Fruit fly (Drosophila melanogaster) whole organism, embryonic: ENCODE measurements around the gene par-6.

Source experiments
- Bdp1 ChIP-seq: fragments of 200-800 bp; sonication (Bioruptor generic); optimal IDR thresholded peaks from 3 replicates; lab custom pipeline; 2016; ENCODE audit warnings: missing biosample characterization, missing genetic modification characterization
- Blimp-1 ChIP-seq: fragments of 200-800 bp; sonication (Bioruptor generic); optimal IDR thresholded peaks from 3 replicates; lab custom pipeline; 2018; ENCODE audit warnings: missing biosample characterization, missing genetic modification characterization, mild to moderate bottlenecking, moderate library complexity, missing genetic modification reagents
- CG10543 ChIP-seq: fragments of 200-800 bp; sonication (Bioruptor generic); optimal IDR thresholded peaks from 3 replicates; lab custom pipeline; 2017; ENCODE audit warnings: missing biosample characterization, mild to moderate bottlenecking, missing genetic modification characterization, moderate library complexity
- CG10959 ChIP-seq: fragments of 200-800 bp; sonication (Bioruptor generic); IDR thresholded peaks from 2 replicates; pipeline ENCODE4 v1.3.6; 2022; ENCODE audit warnings: missing biosample characterization, missing genetic modification characterization
- CG10979 ChIP-seq: fragments of 200-800 bp; sonication (Bioruptor generic); optimal IDR thresholded peaks from 2 replicates; lab custom pipeline; 2018; ENCODE audit warnings: missing biosample characterization, mild to moderate bottlenecking, missing genetic modification characterization, moderate library complexity
- CG11456 ChIP-seq: fragments of 200-800 bp; sonication (Bioruptor generic); IDR thresholded peaks from 3 replicates; pipeline ENCODE4 v1.3.6; 2022; ENCODE audit warnings: missing biosample characterization, missing genetic modification characterization
- CG11504 ChIP-seq: fragments of 200-800 bp; sonication (Bioruptor generic); optimal IDR thresholded peaks from 3 replicates; lab custom pipeline; 2019; ENCODE audit warnings: missing biosample characterization, mild to moderate bottlenecking, missing genetic modification characterization, moderate library complexity
- CG13424 ChIP-seq: fragments of 200-800 bp; sonication (Bioruptor generic); optimal IDR thresholded peaks from 2 replicates; lab custom pipeline; 2019; ENCODE audit warnings: missing biosample characterization, mild to moderate bottlenecking, missing genetic modification characterization, moderate library complexity
- CG1529 ChIP-seq: fragments of 200-800 bp; sonication (Bioruptor generic); optimal IDR thresholded peaks from 3 replicates; lab custom pipeline; 2018; ENCODE audit warnings: missing biosample characterization, missing genetic modification characterization
- CG1603 ChIP-seq: fragments of 200-800 bp; sonication (Bioruptor generic); optimal IDR thresholded peaks from 2 replicates; lab custom pipeline; 2019; ENCODE audit warnings: missing biosample characterization, mild to moderate bottlenecking, missing genetic modification characterization, moderate library complexity
- CG1792 ChIP-seq: fragments of 200-800 bp; sonication (Bioruptor generic); optimal IDR thresholded peaks from 2 replicates; lab custom pipeline; 2016; ENCODE audit warnings: missing biosample characterization, missing genetic modification characterization
- CG18619 ChIP-seq: fragments of 200-800 bp; sonication (Bioruptor generic); optimal IDR thresholded peaks from 3 replicates; lab custom pipeline; 2017; ENCODE audit warnings: missing biosample characterization, mild to moderate bottlenecking, missing genetic modification characterization
- CG30403 ChIP-seq: fragments of 200-800 bp; sonication (Bioruptor generic); optimal IDR thresholded peaks from 3 replicates; lab custom pipeline; 2016; ENCODE audit warnings: missing biosample characterization, missing genetic modification characterization
- CG30431 ChIP-seq: fragments of 200-800 bp; sonication (Bioruptor generic); optimal IDR thresholded peaks from 2 replicates; lab custom pipeline; 2017; ENCODE audit warnings: missing biosample characterization, missing genetic modification characterization
- CG32772 ChIP-seq: fragments of 200-800 bp; sonication (Bioruptor generic); IDR thresholded peaks from 2 replicates; pipeline ENCODE4 v1.3.6; 2022; ENCODE audit warnings: missing biosample characterization, missing genetic modification characterization
- CG6654 ChIP-seq: fragments of 200-800 bp; sonication (Bioruptor generic); optimal IDR thresholded peaks from 2 replicates; lab custom pipeline; 2017; ENCODE audit warnings: missing biosample characterization, mild to moderate bottlenecking, missing genetic modification characterization
- CG9437 ChIP-seq: fragments of 200-800 bp; sonication (Bioruptor generic); optimal IDR thresholded peaks from 2 replicates; lab custom pipeline; 2018; ENCODE audit warnings: missing biosample characterization, mild to moderate bottlenecking, missing genetic modification characterization
- D19A ChIP-seq: fragments of 200-800 bp; optimal IDR thresholded peaks from 3 replicates; lab custom pipeline; 2019; ENCODE audit warnings: missing biosample characterization, mild to moderate bottlenecking, missing genetic modification characterization, moderate library complexity
- Dip3 ChIP-seq: fragments of 200-800 bp; sonication (Bioruptor generic); optimal IDR thresholded peaks from 3 replicates; lab custom pipeline; 2016; ENCODE audit warnings: missing biosample characterization, missing genetic modification characterization
- Doc2 ChIP-seq: fragments of 200-800 bp; sonication (Bioruptor generic); IDR thresholded peaks from 2 replicates; pipeline ENCODE4 v1.3.6; 2022; ENCODE audit warnings: missing biosample characterization, missing genetic modification characterization
- Hr51 ChIP-seq, 2 experiments: fragments of 200-800 bp; sonication (Bioruptor generic); optimal IDR thresholded peaks; 2 replicates in 1 of 2; 3 replicates in 1 of 2; lab custom pipeline; 2016 to 2018; ENCODE audit warnings: missing biosample characterization in 2 of 2, missing genetic modification characterization in 2 of 2, mild to moderate bottlenecking in 1 of 2, moderate library complexity in 1 of 2
- NFAT ChIP-seq: fragments of 200-800 bp; sonication (Bioruptor generic); IDR thresholded peaks from 2 replicates; pipeline ENCODE4 v1.3.6; 2022; ENCODE audit warnings: missing biosample characterization, missing genetic modification characterization
- Oli ChIP-seq: fragments of 200-800 bp; sonication (Bioruptor generic); optimal IDR thresholded peaks from 2 replicates; lab custom pipeline; 2018; ENCODE audit warnings: missing biosample characterization, mild to moderate bottlenecking, missing genetic modification characterization, moderate library complexity
- Pdp1 ChIP-seq, 2 experiments: fragments of 200-800 bp; sonication (Bioruptor generic); optimal IDR thresholded peaks; 3 replicates each; lab custom pipeline; 2016; ENCODE audit warnings: missing biosample characterization in 2 of 2, missing genetic modification characterization in 2 of 2, mild to moderate bottlenecking in 1 of 2, moderate library complexity in 1 of 2
- Sox102F ChIP-seq: fragments of 200-800 bp; sonication (Bioruptor generic); optimal IDR thresholded peaks from 2 replicates; lab custom pipeline; 2018; ENCODE audit warnings: missing biosample characterization, mild to moderate bottlenecking, missing genetic modification characterization, moderate library complexity
- Spps ChIP-seq: fragments of 200-800 bp; sonication (Bioruptor generic); optimal IDR thresholded peaks from 2 replicates; lab custom pipeline; 2018; ENCODE audit warnings: missing biosample characterization, mild to moderate bottlenecking, missing genetic modification characterization
- TFAM ChIP-seq: fragments of 200-800 bp; sonication (Bioruptor generic); optimal IDR thresholded peaks from 2 replicates; lab custom pipeline; 2017; ENCODE audit warnings: missing biosample characterization, missing genetic modification characterization, inconsistent platforms
- ab ChIP-seq: fragments of 200-800 bp; sonication (Bioruptor generic); optimal IDR thresholded peaks from 2 replicates; lab custom pipeline; 2016; ENCODE audit warnings: missing biosample characterization, missing genetic modification characterization
- az2 ChIP-seq: fragments of 200-800 bp; sonication (Bioruptor generic); optimal IDR thresholded peaks from 3 replicates; lab custom pipeline; 2016; ENCODE audit warnings: missing biosample characterization, missing genetic modification characterization
- chinmo ChIP-seq: fragments of 200-800 bp; sonication (Bioruptor generic); IDR thresholded peaks from 4 replicates; pipeline ENCODE4 v1.3.6; 2022; ENCODE audit warnings: missing biosample characterization, missing genetic modification characterization; ENCODE audit not compliant: partially characterized antibody
- danr ChIP-seq: fragments of 200-800 bp; sonication (Bioruptor generic); IDR thresholded peaks from 2 replicates; pipeline ENCODE4 v1.3.6; 2022; ENCODE audit warnings: missing biosample characterization, missing genetic modification characterization
- dmrt99B ChIP-seq: fragments of 200-800 bp; sonication (Bioruptor generic); optimal IDR thresholded peaks from 2 replicates; lab custom pipeline; 2018; ENCODE audit warnings: missing biosample characterization, mild to moderate bottlenecking, missing genetic modification characterization, moderate library complexity
- fd64A ChIP-seq: fragments of 200-800 bp; sonication (Bioruptor generic); optimal IDR thresholded peaks from 3 replicates; lab custom pipeline; 2018; ENCODE audit warnings: missing biosample characterization, mild to moderate bottlenecking, missing genetic modification characterization
- grau ChIP-seq: fragments of 200-800 bp; optimal IDR thresholded peaks from 3 replicates; lab custom pipeline; 2019; ENCODE audit warnings: missing biosample characterization, mild to moderate bottlenecking, missing genetic modification characterization, moderate library complexity
- gro ChIP-seq: fragments of 200-800 bp; sonication (Bioruptor generic); optimal IDR thresholded peaks from 2 replicates; lab custom pipeline; 2016; ENCODE audit warnings: missing biosample characterization, missing genetic modification characterization
- gt ChIP-seq: fragments of 200-800 bp; sonication (Bioruptor generic); IDR thresholded peaks from 2 replicates; pipeline ENCODE4 v1.3.6; 2022; ENCODE audit warnings: missing biosample characterization, missing genetic modification characterization
- h ChIP-seq: fragments of >200 bp; optimal IDR thresholded peaks from 2 replicates; lab custom pipeline; 2017
- hbn ChIP-seq: fragments of 200-800 bp; sonication (Bioruptor generic); IDR thresholded peaks from 2 replicates; pipeline ENCODE4 v1.3.6; 2022; ENCODE audit warnings: missing biosample characterization, missing genetic modification characterization; ENCODE audit not compliant: partially characterized antibody
- jumu ChIP-seq: fragments of 200-800 bp; sonication (Bioruptor generic); optimal IDR thresholded peaks from 3 replicates; lab custom pipeline; 2016; ENCODE audit warnings: missing biosample characterization, missing genetic modification characterization
- klu ChIP-seq: fragments of 200-800 bp; sonication (Bioruptor generic); IDR thresholded peaks from 2 replicates; pipeline ENCODE4 v1.3.6; 2022; ENCODE audit warnings: missing biosample characterization, missing genetic modification characterization
- lola ChIP-seq, 3 experiments: fragments of >200 bp in 2 of 3; fragments of 200-800 bp in 1 of 3; sonication (Bioruptor generic) in 1 of 3; optimal IDR thresholded peaks; 2 replicates each; lab custom pipeline; 2017 to 2019; ENCODE audit warnings: missing biosample characterization in 3 of 3, missing genetic modification characterization in 3 of 3, mild to moderate bottlenecking in 1 of 3, moderate library complexity in 1 of 3
- oc ChIP-seq: fragments of 200-800 bp; sonication (Bioruptor generic); optimal IDR thresholded peaks from 2 replicates; lab custom pipeline; 2018; ENCODE audit warnings: missing biosample characterization, mild to moderate bottlenecking, missing genetic modification characterization, moderate library complexity
- otp ChIP-seq: fragments of 200-800 bp; sonication (Bioruptor generic); IDR thresholded peaks from 3 replicates; pipeline ENCODE4, ENCODE4 v1.3.6; 2022; ENCODE audit warnings: missing biosample characterization, missing genetic modification characterization
- ranshi ChIP-seq: fragments of 200-800 bp; sonication (Bioruptor generic); IDR thresholded peaks from 2 replicates; pipeline ENCODE4 v1.3.6; 2022; ENCODE audit warnings: missing biosample characterization, missing genetic modification characterization
- row ChIP-seq: fragments of 200-800 bp; sonication (Bioruptor generic); IDR thresholded peaks from 3 replicates; pipeline ENCODE4 v1.3.6; 2022; ENCODE audit warnings: missing biosample characterization, missing genetic modification characterization
- sc ChIP-seq, 3 experiments: fragments of >200 bp in 2 of 3; fragments of 200-800 bp in 1 of 3; sonication (Bioruptor generic) in 1 of 3; optimal IDR thresholded peaks; 2 replicates in 2 of 3; 3 replicates in 1 of 3; lab custom pipeline; 2017; ENCODE audit warnings: mild to moderate bottlenecking in 1 of 3, missing biosample characterization in 1 of 3, missing genetic modification characterization in 1 of 3, missing genetic modification reagents in 1 of 3
- sens-2 ChIP-seq: fragments of 200-800 bp; sonication (Bioruptor generic); IDR thresholded peaks from 2 replicates; pipeline ENCODE4 v1.3.6; 2022; ENCODE audit warnings: missing biosample characterization, missing genetic modification characterization
- so ChIP-seq: fragments of 200-800 bp; sonication (Bioruptor generic); IDR thresholded peaks from 3 replicates; pipeline ENCODE4 v1.3.6; 2022; ENCODE audit warnings: missing biosample characterization, missing genetic modification characterization
- vvl ChIP-seq: fragments of 200-800 bp; sonication (Bioruptor generic); IDR thresholded peaks from 2 replicates; pipeline ENCODE4 v1.3.6; 2022; ENCODE audit warnings: missing biosample characterization, missing genetic modification characterization
- wek ChIP-seq: fragments of 200-800 bp; sonication (Bioruptor generic); optimal IDR thresholded peaks from 3 replicates; lab custom pipeline; 2018; ENCODE audit warnings: missing biosample characterization, mild to moderate bottlenecking, missing genetic modification characterization, moderate library complexity

The par-6 gene

dm6 chrX:17686179-17686578, 17.0 kb upstream of the par-6 start (continued):
- TF ChIP-seq Spps (tag; lab: Kevin White, UChicago) (no peak), CG9437 (GFP tag; lab: Kevin White, UChicago) (no peak), hbn (GFP tag; lab: Robert Waterston, UW) (no peak), fd64A (no peak), grau (tag; lab: Kevin White, UChicago) (peak; percentile 14), sc (optimal IDR thresholded peaks at IDR 0.05; lab: Kevin White, UChicago) (no peak), sc (GFP tag; optimal IDR thresholded peaks at IDR 0.05; lab: Kevin White, UChicago) (no peak)

DNA sequence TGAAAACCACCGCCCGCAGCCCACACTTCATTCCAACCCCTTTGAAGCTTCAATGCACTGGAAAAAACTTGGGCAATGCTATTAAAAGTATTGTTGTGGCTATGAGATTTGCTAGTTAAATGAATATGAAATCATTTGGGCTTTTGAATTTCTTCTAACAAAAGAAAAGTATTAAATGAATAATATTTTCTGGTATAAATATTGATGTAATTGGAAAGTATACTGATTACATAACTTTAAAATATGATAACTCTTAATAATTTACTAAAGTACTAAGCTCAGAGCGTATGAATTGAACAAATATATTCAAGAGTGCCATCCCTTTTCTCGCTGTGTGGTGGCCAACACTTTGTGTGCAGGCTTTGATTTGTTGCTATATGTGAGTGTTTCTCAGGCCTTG, 10.4 kb upstream of the par-6 start:
- TF ChIP-seq jumu (no peak), TFAM (GFP tag; lab: Kevin White, UChicago) (no peak), h (lab: Kevin White, UChicago) (no peak), Doc2 (GFP tag; lab: Robert Waterston, UW) (no peak), CG18619 (GFP tag; lab: Kevin White, UChicago) (no peak), Oli (peak; percentile 14), CG1529 (GFP tag; lab: Kevin White, UChicago) (no peak), Hr51 (GFP tag; optimal IDR thresholded peaks at IDR 0.05; lab: Kevin White, UChicago) (peak in 1 of 2 experiments; percentile 21), sens-2 (no peak), danr (no peak), ranshi (GFP tag; lab: Robert Waterston, UW) (no peak), lola (GFP tag; optimal IDR thresholded peaks at IDR 0.05; lab: Kevin White, UChicago) (no peak), vvl (GFP tag; lab: Robert Waterston, UW) (no peak), Blimp-1 (no peak), oc (tag; lab: Kevin White, UChicago) (no peak), CG10959 (no peak), Pdp1 (GFP tag; optimal IDR thresholded peaks at IDR 0.05; lab: Kevin White, UChicago) (peak in 1 of 2 experiments; percentile 8), az2 (GFP tag; lab: Kevin White, UChicago) (no peak), CG30431 (GFP tag; lab: Kevin White, UChicago) (no peak), gro (GFP tag; lab: Kevin White, UChicago) (no peak), CG1792 (GFP tag; lab: Kevin White, UChicago) (no peak), chinmo (no peak), Sox102F (GFP tag; lab: Kevin White, UChicago) (peak; percentile 29), CG6654 (GFP tag; lab: Kevin White, UChicago) (no peak), D19A (tag; lab: Kevin White, UChicago) (no peak), CG32772 (GFP tag; lab: Robert Waterston, UW) (no peak), CG1603 (tag; lab: Kevin White, UChicago) (no peak), CG10543 (GFP tag; lab: Kevin White, UChicago) (no peak), wek (GFP tag; lab: Kevin White, UChicago) (no peak), CG11456 (GFP tag; lab: Robert Waterston, UW) (no peak), otp (GFP tag; lab: Robert Waterston, UW) (no peak), gt (no peak), Bdp1 (no peak), CG11504 (tag; lab: Kevin White, UChicago) (peak; percentile 55), Dip3 (no peak), CG10979 (tag; lab: Kevin White, UChicago) (peak; percentile 5), dmrt99B (peak; percentile 43), so (GFP tag; lab: Robert Waterston, UW) (no peak), klu (GFP tag; lab: Robert Waterston, UW) (no peak), CG13424 (peak; percentile 22), row (GFP tag; lab: Robert Waterston, UW) (peak; percentile 35; the same call in 1 of the 3 replicates), ab (no peak), NFAT (GFP tag; lab: Robert Waterston, UW) (no peak), CG30403 (GFP tag; lab: Kevin White, UChicago) (peak; percentile 15)
